Worm (Caenorhabditis elegans) whole organism, L2 larva: ENCODE measurements around the gene ubq-2.

Experiments
- R02D3.7 ChIP-seq: fragments of 150-350 bp; optimal IDR thresholded peaks from 2 replicates; lab custom pipeline; 2014; ENCODE audit warnings: missing biosample characterization, missing genetic modification characterization
- lin-39 ChIP-seq: fragments of 150-350 bp; optimal IDR thresholded peaks from 2 replicates; lab custom pipeline; 2014; ENCODE audit warnings: missing biosample characterization, missing genetic modification reagents, missing genetic modification characterization
- mbf-1 ChIP-seq: sonication (generic microtip); optimal IDR thresholded peaks from 2 replicates; lab custom pipeline; 2017; ENCODE audit warnings: missing biosample characterization, missing genetic modification characterization
- mdl-1 ChIP-seq, 2 experiments: fragments of 150-350 bp in 1 of 2; sonication (generic microtip) in 1 of 2; optimal IDR thresholded peaks; 2 replicates each; lab custom pipeline; 2017; ENCODE audit warnings: missing biosample characterization in 2 of 2, missing genetic modification characterization in 2 of 2
- nhr-237 ChIP-seq: fragments of 150-350 bp; optimal IDR thresholded peaks from 2 replicates; lab custom pipeline; 2014; ENCODE audit warnings: missing biosample characterization, missing genetic modification characterization
- snpc-4 ChIP-seq: fragments of 150-350 bp; optimal IDR thresholded peaks from 2 replicates; lab custom pipeline; 2014; ENCODE audit warnings: missing biosample characterization, missing genetic modification characterization
- zag-1 ChIP-seq: fragments of 150-350 bp; optimal IDR thresholded peaks from 2 replicates; lab custom pipeline; 2014; ENCODE audit warnings: missing biosample characterization, missing genetic modification characterization
- ztf-11 ChIP-seq: sonication (generic microtip); optimal IDR thresholded peaks from 2 replicates; lab custom pipeline; 2017; ENCODE audit warnings: missing biosample characterization, missing genetic modification characterization

- no peak for TF ChIP-seq ztf-11 (tag; lab: Kevin White, UChicago)
- no peak for TF ChIP-seq zag-1 (tag; lab: Kevin White, UChicago)
- TF ChIP-seq mdl-1 (tag; optimal IDR thresholded peaks at IDR 0.05; lab: Kevin White, UChicago): no peak
- no peak for TF ChIP-seq lin-39 (tag; lab: Kevin White, UChicago)
- TF ChIP-seq mbf-1 (tag; lab: Kevin White, UChicago): no peak
- TF ChIP-seq R02D3.7 (tag; lab: Kevin White, UChicago): no peak
- TF ChIP-seq snpc-4 (tag; lab: Kevin White, UChicago): no peak
- TF ChIP-seq nhr-237 (tag; lab: Kevin White, UChicago): no peak
Observed at ce11 chrIII:12993607-12994006, 15.3 kb upstream of the ubq-2 start, which contains the start of gene col-97.
